Fruit fly (Drosophila melanogaster) whole organism, embryonic: ENCODE measurements around the gene egh.
A peak's percentile ranks its signal among the peaks of the same experiment; 100 is the strongest.

ENCODE experiments used
- Adf1 ChIP-seq: fragments of 200-800 bp; sonication (Bioruptor generic); IDR thresholded peaks from 2 replicates; pipeline ENCODE4 v1.3.6; 2022; ENCODE audit warnings: missing biosample characterization, missing genetic modification characterization
- CG10366 ChIP-seq: fragments of 200-800 bp; sonication (Bioruptor generic); IDR thresholded peaks from 2 replicates; pipeline ENCODE4 v1.3.6; 2022; ENCODE audit warnings: missing biosample characterization, missing genetic modification characterization
- CG11560 ChIP-seq: fragments of 200-800 bp; sonication (Bioruptor generic); IDR thresholded peaks from 3 replicates; pipeline ENCODE4 v1.3.6; 2022; ENCODE audit warnings: missing biosample characterization, missing genetic modification characterization
- CG13123 ChIP-seq: fragments of 200-800 bp; sonication (Bioruptor generic); optimal IDR thresholded peaks from 2 replicates; lab custom pipeline; 2016; ENCODE audit warnings: missing biosample characterization, missing genetic modification characterization
- CG13296 ChIP-seq: fragments of 200-800 bp; sonication (Bioruptor generic); optimal IDR thresholded peaks from 3 replicates; lab custom pipeline; 2018; ENCODE audit warnings: missing biosample characterization, mild to moderate bottlenecking, missing genetic modification characterization
- CG13775 ChIP-seq: fragments of 200-800 bp; sonication (Bioruptor generic); optimal IDR thresholded peaks from 3 replicates; lab custom pipeline; 2017; ENCODE audit warnings: missing biosample characterization, mild to moderate bottlenecking, missing genetic modification characterization
- CG16863 ChIP-seq: fragments of 200-800 bp; sonication (Bioruptor generic); optimal IDR thresholded peaks from 3 replicates; lab custom pipeline; 2016; ENCODE audit warnings: missing biosample characterization, missing genetic modification characterization
- CG18619 ChIP-seq: fragments of 200-800 bp; sonication (Bioruptor generic); optimal IDR thresholded peaks from 3 replicates; lab custom pipeline; 2017; ENCODE audit warnings: missing biosample characterization, mild to moderate bottlenecking, missing genetic modification characterization
- CG32772 ChIP-seq: fragments of 200-800 bp; sonication (Bioruptor generic); IDR thresholded peaks from 2 replicates; pipeline ENCODE4 v1.3.6; 2022; ENCODE audit warnings: missing biosample characterization, missing genetic modification characterization
- CG3281 ChIP-seq: fragments of 200-800 bp; sonication (Bioruptor generic); optimal IDR thresholded peaks from 3 replicates; lab custom pipeline; 2017; ENCODE audit warnings: missing biosample characterization, mild to moderate bottlenecking, missing genetic modification characterization
- CG34224 ChIP-seq: fragments of 200-800 bp; sonication (Bioruptor generic); IDR thresholded peaks from 3 replicates; pipeline ENCODE4 v1.3.6; 2022; ENCODE audit warnings: missing biosample characterization, missing genetic modification characterization; ENCODE audit not compliant: partially characterized antibody
- CG6254 ChIP-seq: fragments of 200-800 bp; sonication (Bioruptor generic); optimal IDR thresholded peaks from 3 replicates; lab custom pipeline; 2017; ENCODE audit warnings: mild to moderate bottlenecking, missing biosample characterization, missing genetic modification reagents, missing genetic modification characterization
- CG8089 ChIP-seq: fragments of 200-800 bp; sonication (Bioruptor generic); optimal IDR thresholded peaks from 3 replicates; lab custom pipeline; 2016; ENCODE audit warnings: missing biosample characterization, missing genetic modification characterization
- D19A ChIP-seq: fragments of 200-800 bp; optimal IDR thresholded peaks from 3 replicates; lab custom pipeline; 2019; ENCODE audit warnings: missing biosample characterization, mild to moderate bottlenecking, missing genetic modification characterization, moderate library complexity
- Dad ChIP-seq: fragments of 200-800 bp; sonication (Bioruptor generic); optimal IDR thresholded peaks from 3 replicates; lab custom pipeline; 2016; ENCODE audit warnings: missing biosample characterization, missing genetic modification characterization
- Deaf1 ChIP-seq: fragments of 200-800 bp; optimal IDR thresholded peaks from 3 replicates; lab custom pipeline; 2019; ENCODE audit warnings: missing biosample characterization, mild to moderate bottlenecking, missing genetic modification characterization, moderate library complexity
- Doc2 ChIP-seq: fragments of 200-800 bp; sonication (Bioruptor generic); IDR thresholded peaks from 2 replicates; pipeline ENCODE4 v1.3.6; 2022; ENCODE audit warnings: missing biosample characterization, missing genetic modification characterization
- Ets65A ChIP-seq: fragments of 200-800 bp; sonication (Bioruptor generic); peaks from one replicate; lab custom pipeline; 2016; ENCODE audit warnings: missing biosample characterization, missing genetic modification characterization
- Hr3 ChIP-seq: fragments of 200-800 bp; sonication (Bioruptor generic); optimal IDR thresholded peaks from 3 replicates; lab custom pipeline; 2016; ENCODE audit warnings: missing biosample characterization, missing genetic modification characterization
- MBD-R2 ChIP-seq: fragments of 200-800 bp; sonication (Bioruptor generic); IDR thresholded peaks from 2 replicates; pipeline ENCODE4 v1.3.6; 2022; ENCODE audit warnings: missing biosample characterization, missing genetic modification characterization
- MESR4 ChIP-seq: fragments of 200-800 bp; sonication (Bioruptor generic); optimal IDR thresholded peaks from 2 replicates; lab custom pipeline; 2018; ENCODE audit warnings: missing biosample characterization, mild to moderate bottlenecking, missing genetic modification characterization, moderate library complexity
- Nf-YB ChIP-seq: fragments of 200-800 bp; sonication (Bioruptor generic); optimal IDR thresholded peaks from 3 replicates; lab custom pipeline; 2019; ENCODE audit warnings: missing biosample characterization, mild to moderate bottlenecking, missing genetic modification characterization, moderate library complexity
- Rx ChIP-seq: fragments of 200-800 bp; sonication (Bioruptor generic); IDR thresholded peaks from 2 replicates; pipeline ENCODE4 v1.3.6; 2022; ENCODE audit warnings: missing biosample characterization, missing genetic modification characterization
- Sry-δ ChIP-seq: fragments of 200-800 bp; sonication (Bioruptor generic); optimal IDR thresholded peaks from 2 replicates; lab custom pipeline; 2016; ENCODE audit warnings: missing biosample characterization, missing genetic modification characterization
- Tbp ChIP-seq: fragments of >200 bp; optimal IDR thresholded peaks from 2 replicates; lab custom pipeline; 2018; ENCODE audit warnings: missing biosample characterization, missing genetic modification characterization
- crp ChIP-seq, 2 experiments: fragments of 200-800 bp; sonication (Bioruptor generic); optimal IDR thresholded peaks; 2 replicates in 1 of 2; 3 replicates in 1 of 2; lab custom pipeline; 2017; ENCODE audit warnings: missing biosample characterization in 2 of 2, missing genetic modification characterization in 2 of 2, mild to moderate bottlenecking in 1 of 2, moderate library complexity in 1 of 2
- cwo ChIP-seq: fragments of 200-800 bp; sonication (Bioruptor generic); optimal IDR thresholded peaks from 3 replicates; lab custom pipeline; 2017; ENCODE audit warnings: missing biosample characterization, missing genetic modification characterization, mild to moderate bottlenecking, moderate library complexity, missing genetic modification reagents
- dpn ChIP-seq, 2 experiments: fragments of 200-800 bp; sonication (Bioruptor generic); optimal IDR thresholded peaks; 3 replicates each; lab custom pipeline; 2016; ENCODE audit warnings: missing biosample characterization in 2 of 2, missing genetic modification characterization in 2 of 2
- emc ChIP-seq: fragments of 200-800 bp; sonication (Bioruptor generic); optimal IDR thresholded peaks from 2 replicates; lab custom pipeline; 2016; ENCODE audit warnings: missing biosample characterization, missing genetic modification characterization
- eyg ChIP-seq: fragments of 200-800 bp; sonication (Bioruptor generic); optimal IDR thresholded peaks from 3 replicates; lab custom pipeline; 2016; ENCODE audit warnings: missing biosample characterization, missing genetic modification characterization
- fu2 ChIP-seq: fragments of 200-800 bp; sonication (Bioruptor generic); optimal IDR thresholded peaks from 2 replicates; lab custom pipeline; 2016; ENCODE audit warnings: missing biosample characterization, missing genetic modification characterization
- gcm ChIP-seq: fragments of 200-800 bp; sonication (Bioruptor generic); optimal IDR thresholded peaks from 2 replicates; lab custom pipeline; 2019; ENCODE audit warnings: missing biosample characterization, mild to moderate bottlenecking, missing genetic modification characterization, moderate library complexity
- gem ChIP-seq: fragments of 200-800 bp; sonication (Bioruptor generic); optimal IDR thresholded peaks from 2 replicates; lab custom pipeline; 2019; ENCODE audit warnings: missing biosample characterization, mild to moderate bottlenecking, missing genetic modification characterization, moderate library complexity
- jigr1 ChIP-seq: fragments of 200-800 bp; sonication (Bioruptor generic); IDR thresholded peaks from 3 replicates; pipeline ENCODE4 v1.3.6; 2022; ENCODE audit warnings: missing biosample characterization, missing genetic modification characterization
- kah ChIP-seq: fragments of 200-800 bp; sonication (Bioruptor generic); optimal IDR thresholded peaks from 2 replicates; lab custom pipeline; 2018; ENCODE audit warnings: missing biosample characterization, mild to moderate bottlenecking, missing genetic modification characterization
- lmd ChIP-seq: fragments of 200-800 bp; sonication (Bioruptor generic); IDR thresholded peaks from 2 replicates; pipeline ENCODE4 v1.3.6; 2022; ENCODE audit warnings: missing biosample characterization, missing genetic modification characterization
- nmo ChIP-seq: fragments of 200-800 bp; sonication (Bioruptor generic); optimal IDR thresholded peaks from 2 replicates; lab custom pipeline; 2018; ENCODE audit warnings: missing biosample characterization, mild to moderate bottlenecking, missing genetic modification characterization, moderate library complexity
- nom ChIP-seq: fragments of 200-800 bp; sonication (Bioruptor generic); optimal IDR thresholded peaks from 2 replicates; lab custom pipeline; 2017; ENCODE audit warnings: missing biosample characterization, missing genetic modification characterization, mild to moderate bottlenecking, moderate library complexity, missing genetic modification reagents
- odd ChIP-seq: fragments of 200-800 bp; sonication (Bioruptor generic); optimal IDR thresholded peaks from 2 replicates; lab custom pipeline; 2017; ENCODE audit warnings: missing biosample characterization, mild to moderate bottlenecking, missing genetic modification characterization
- onecut ChIP-seq: fragments of 200-800 bp; sonication (Bioruptor generic); IDR thresholded peaks from 2 replicates; pipeline ENCODE4 v1.3.6; 2022; ENCODE audit warnings: missing biosample characterization, missing genetic modification characterization
- otp ChIP-seq: fragments of 200-800 bp; sonication (Bioruptor generic); IDR thresholded peaks from 3 replicates; pipeline ENCODE4, ENCODE4 v1.3.6; 2022; ENCODE audit warnings: missing biosample characterization, missing genetic modification characterization
- pan ChIP-seq, 4 experiments: fragments of >200 bp in 3 of 4; fragments of 200-800 bp in 1 of 4; sonication (Bioruptor generic) in 1 of 4; optimal IDR thresholded peaks in 3 of 4; IDR thresholded peaks in 1 of 4; 2 replicates each; pipeline versions ENCODE4 v1.3.6 to Lab custom; 2017 to 2022; ENCODE audit warnings: missing biosample characterization in 2 of 4, missing genetic modification characterization in 2 of 4, mixed read lengths in 1 of 4
- phol ChIP-seq: fragments of 200-800 bp; sonication (Bioruptor generic); optimal IDR thresholded peaks from 3 replicates; lab custom pipeline; 2018; ENCODE audit warnings: missing biosample characterization, mild to moderate bottlenecking, missing genetic modification characterization, moderate library complexity
- pum ChIP-seq: fragments of 200-800 bp; sonication (Bioruptor generic); optimal IDR thresholded peaks from 2 replicates; lab custom pipeline; 2016; ENCODE audit warnings: missing biosample characterization, missing genetic modification characterization
- z ChIP-seq: fragments of 200-800 bp; sonication (Bioruptor generic); IDR thresholded peaks from 3 replicates; pipeline ENCODE4 v1.3.6; 2022; ENCODE audit warnings: missing biosample characterization, missing genetic modification characterization

The egh gene

dm6 chrX:2580319-2581008 is 7.8 kb upstream of the egh start, which contains the start of the genes Vha36-3 and AANATL7:
Vha36-3 (minus strand) TSS chrX:2580560.
AANATL7 (plus strand) TSS chrX:2580958.
- TF ChIP-seq CG32772 (GFP tag; lab: Robert Waterston, UW) (no peak), Sry-δ (GFP tag; lab: Kevin White, UChicago) (no peak), crp (GFP tag; optimal IDR thresholded peaks at IDR 0.05; lab: Kevin White, UChicago) (peak in 1 of 2 experiments; percentile 63), Deaf1 (tag; lab: Kevin White, UChicago) (peak; percentile 90), CG13775 (GFP tag; lab: Kevin White, UChicago) (no peak), kah (peak; percentile 28), MESR4 (no peak)
- TF ChIP-seq, all 482 proteins: peak for 3

- TF ChIP-seq otp (GFP tag; lab: Robert Waterston, UW) (peak; percentile 65; the same call in 2 of the 3 replicates), fu2 (peak; percentile 70), Hr3 (GFP tag; lab: Kevin White, UChicago) (peak; percentile 58), Nf-YB (GFP tag; lab: Kevin White, UChicago) (peak; percentile 39), dpn (GFP tag; optimal IDR thresholded peaks at IDR 0.05; lab: Kevin White, UChicago) (peak; percentile 82 to 84), phol (tag; lab: Kevin White, UChicago) (peak; percentile 59), CG3281 (GFP tag; lab: Kevin White, UChicago) (peak; percentile 78), CG11560 (tag; lab: Robert Waterston, UW) (peak; percentile 58; the same call in 2 of the 3 replicates), CG10366 (peak; percentile 74), CG34224 (GFP tag; lab: Robert Waterston, UW) (no peak), odd (GFP tag; lab: Kevin White, UChicago) (peak; percentile 22), eyg (GFP tag; lab: Kevin White, UChicago) (peak; percentile 45), CG8089 (GFP tag; lab: Kevin White, UChicago) (peak; percentile 42), gcm (no peak), onecut (GFP tag; lab: Robert Waterston, UW) (peak; percentile 64), CG16863 (peak; percentile 63), CG13123 (GFP tag; lab: Kevin White, UChicago) (peak; percentile 35), nom (GFP tag; lab: Kevin White, UChicago) (no peak), nmo (peak; percentile 48), D19A (tag; lab: Kevin White, UChicago) (peak; percentile 33), z (GFP tag; lab: Robert Waterston, UW) (peak; percentile 22; the same call in 1 of the 3 replicates), jigr1 (no peak), cwo (peak; percentile 78), Ets65A (GFP tag; lab: Kevin White, UChicago) (peak; percentile 97), Adf1 (GFP tag; lab: Robert Waterston, UW) (peak; percentile 62), MBD-R2 (peak; percentile 53; the same call in 1 of the 2 replicates), gem (tag; lab: Kevin White, UChicago) (peak; percentile 80), Doc2 (GFP tag; lab: Robert Waterston, UW) (peak; percentile 43; the same call in 1 of the 2 replicates), Dad (GFP tag; lab: Kevin White, UChicago) (peak; percentile 79), lmd (GFP tag; lab: Robert Waterston, UW) (peak; percentile 82), pan (optimal IDR thresholded peaks at IDR 0.05; lab: Kevin White, UChicago) (no peak), pan (GFP tag; optimal IDR thresholded peaks at IDR 0.05 in 1 of 2, IDR thresholded peaks at IDR 0.05 in 1 of 2) (peak in 1 of 2 experiments; percentile 85), CG18619 (peak; percentile 75), Tbp (GFP tag; lab: Kevin White, UChicago) (no peak), Deaf1 (tag; lab: Kevin White, UChicago) (peak; percentile 96), CG6254 (peak; percentile 5), Rx (GFP tag; lab: Robert Waterston, UW) (peak; percentile 67), CG13296 (GFP tag; lab: Kevin White, UChicago) (peak; percentile 66), pum (GFP tag; lab: Kevin White, UChicago) (peak; percentile 69), emc (GFP tag; lab: Kevin White, UChicago) (peak; percentile 57)
Observed at dm6 chrX:2581793-2582503, 6.4 kb upstream of the egh start.
